Worm (Caenorhabditis elegans): ENCODE results near the gene F41E6.5.

DNA sequence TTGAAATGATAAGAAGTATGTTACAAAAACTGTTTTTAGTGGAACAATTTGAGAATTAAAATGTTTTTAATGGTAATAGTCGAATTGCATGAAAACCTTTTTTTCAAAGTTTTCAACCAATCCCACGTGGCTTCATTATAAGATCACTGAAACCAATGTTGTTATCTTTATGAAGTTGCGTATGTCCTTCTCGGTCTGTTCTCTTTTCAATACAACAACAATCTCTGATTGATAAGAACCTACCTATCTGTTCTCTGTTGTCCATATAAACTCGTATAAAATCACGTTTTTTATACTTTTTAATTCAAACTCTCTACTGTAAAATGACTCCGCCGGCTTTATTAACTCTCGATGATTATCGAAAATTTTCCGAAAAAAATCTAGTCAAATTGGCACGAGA lies at the start of gene F41E6.5:
- TF ChIP-seq tab-1 (GFP tag; IDR thresholded peaks at IDR 0.05) (no peak), T22C8.4 (GFP tag; IDR thresholded peaks at IDR 0.05) (no peak), med-1 (GFP tag; optimal IDR thresholded peaks at IDR 0.05; ENCODE audit: insufficient read depth) (no peak), ztf-23 (GFP tag; IDR thresholded peaks at IDR 0.05) (no peak), flt-1 (GFP tag; IDR thresholded peaks at IDR 0.05) (no peak), ztf-29 (GFP tag; IDR thresholded peaks at IDR 0.05) (no peak), klf-2 (GFP tag; conservative IDR thresholded peaks at IDR 0.05) (no peak), ref-1 (GFP tag; conservative IDR thresholded peaks at IDR 0.05) (no peak), cog-1 (tag; optimal IDR thresholded peaks at IDR 0.05) (no peak)

All from whole organism, midembryonic.